Fruit fly (Drosophila melanogaster): Measurements from ENCODE around the gene Spn.

Gene Spn

dm6 chr3L:2554118-2554814 lies at the start of gene Spn:
TSS of gene Spn (minus strand) at chr3L:2554292.
- TF ChIP-seq Myc (optimal IDR thresholded peaks at IDR 0.05): no peak
- TF ChIP-seq h (optimal IDR thresholded peaks at IDR 0.05): no peak
- TF ChIP-seq psq (optimal IDR thresholded peaks at IDR 0.05): peak; percentile 74

DNA sequence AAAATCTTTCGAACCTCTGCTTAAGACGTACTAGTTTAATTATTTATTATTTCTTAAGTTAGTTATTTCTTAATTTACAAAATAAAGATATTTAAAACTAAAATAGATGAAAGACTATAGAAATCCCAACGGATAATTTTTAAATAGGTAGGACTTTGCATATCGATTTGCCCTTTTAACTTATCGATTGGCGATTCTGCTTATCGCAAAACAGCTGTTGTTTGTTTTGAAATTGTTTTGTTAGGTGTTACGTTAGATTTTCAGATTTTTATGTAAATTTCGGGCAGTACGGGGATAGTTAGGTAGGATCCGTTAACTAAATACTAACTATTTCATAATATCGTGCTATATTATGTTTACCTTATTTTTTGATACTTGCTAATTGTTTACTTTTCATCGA lies 46.1 kb upstream of the Spn start, which contains the start of gene CG16986:
Gene CG16986, plus strand, starts transcription at position 188 of the 400 bp plus-strand sequence.
- no peak for TF ChIP-seq h (optimal IDR thresholded peaks at IDR 0.05)
- TF ChIP-seq Sin3A (optimal IDR thresholded peaks at IDR 0.05): no peak
- TF ChIP-seq psq (optimal IDR thresholded peaks at IDR 0.05): no peak
- TF ChIP-seq Myc (optimal IDR thresholded peaks at IDR 0.05): no peak
- TF ChIP-seq ttk (optimal IDR thresholded peaks at IDR 0.05): no peak
- no peak for TF ChIP-seq insv (optimal IDR thresholded peaks at IDR 0.05)

DNA sequence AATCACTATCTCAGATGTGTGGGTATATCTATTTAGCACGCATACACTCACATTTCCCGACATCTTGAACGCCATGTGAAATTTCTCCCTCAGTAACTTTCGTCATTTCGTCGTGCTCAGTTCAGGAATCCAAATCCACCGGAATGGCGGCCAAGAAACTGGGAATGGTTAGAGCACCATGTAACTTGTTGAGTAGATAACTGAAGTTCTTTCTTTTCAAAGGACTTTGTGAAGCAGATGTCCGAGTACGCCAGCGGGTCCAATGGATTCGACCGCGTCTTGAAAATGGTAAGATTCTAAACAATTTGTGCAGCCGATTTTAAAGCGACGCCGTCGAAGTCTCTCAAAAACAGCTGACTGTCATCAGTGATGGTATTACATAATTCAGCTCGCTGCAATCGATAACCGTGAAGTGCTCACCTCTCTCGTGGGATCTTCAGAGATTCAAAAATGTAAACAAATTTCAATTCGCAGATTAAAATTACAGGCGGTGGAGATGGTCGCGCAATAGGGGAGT lies 45.2 kb upstream of the Spn start, which contains the start of the genes CG16985 and CG12182:
Gene CG16985, plus strand, starts transcription at position 84 of the 517 bp plus-strand sequence.
Gene CG12182, minus strand, starts transcription at position 366 of the 517 bp plus-strand sequence.
- TF ChIP-seq Sin3A (optimal IDR thresholded peaks at IDR 0.05) (no peak), h (optimal IDR thresholded peaks at IDR 0.05) (no peak), insv (optimal IDR thresholded peaks at IDR 0.05) (no peak), ttk (optimal IDR thresholded peaks at IDR 0.05) (no peak), psq (optimal IDR thresholded peaks at IDR 0.05) (no peak), Myc (optimal IDR thresholded peaks at IDR 0.05) (no peak)

dm6 chr3L:2595481-2595880 lies 41.4 kb upstream of the Spn start, which contains the start of gene CG16984:
TSS of gene CG16984 (plus strand) at chr3L:2595781.
- TF ChIP-seq Sin3A (optimal IDR thresholded peaks at IDR 0.05): no peak
- TF ChIP-seq ttk (optimal IDR thresholded peaks at IDR 0.05): no peak
- no peak for TF ChIP-seq insv (optimal IDR thresholded peaks at IDR 0.05)
- TF ChIP-seq Myc (optimal IDR thresholded peaks at IDR 0.05): no peak

- no peak for TF ChIP-seq Myc (optimal IDR thresholded peaks at IDR 0.05)
- TF ChIP-seq insv (optimal IDR thresholded peaks at IDR 0.05): no peak
- no peak for TF ChIP-seq h (optimal IDR thresholded peaks at IDR 0.05)
- no peak for TF ChIP-seq Sin3A (optimal IDR thresholded peaks at IDR 0.05)
- TF ChIP-seq ttk (optimal IDR thresholded peaks at IDR 0.05): no peak
- no peak for TF ChIP-seq psq (optimal IDR thresholded peaks at IDR 0.05)
Measured at dm6 chr3L:2590764-2591309, 36.7 kb upstream of the Spn start.

- TF ChIP-seq Myc (optimal IDR thresholded peaks at IDR 0.05) (no peak), psq (optimal IDR thresholded peaks at IDR 0.05) (no peak), insv (optimal IDR thresholded peaks at IDR 0.05) (no peak), Sin3A (optimal IDR thresholded peaks at IDR 0.05) (no peak), h (optimal IDR thresholded peaks at IDR 0.05) (no peak), ttk (optimal IDR thresholded peaks at IDR 0.05) (no peak)
Measured at dm6 chr3L:2589911-2590763, 36.0 kb upstream of the Spn start.

- peak; percentile 95 for TF ChIP-seq psq (optimal IDR thresholded peaks at IDR 0.05)
- TF ChIP-seq insv (optimal IDR thresholded peaks at IDR 0.05): no peak
- no peak for TF ChIP-seq h (optimal IDR thresholded peaks at IDR 0.05)
Measured at dm6 chr3L:2589167-2589910, 35.2 kb upstream of the Spn start, which contains the start of gene dos. TSS of gene dos (plus strand) at chr3L:2589414.

- TF ChIP-seq Myc (optimal IDR thresholded peaks at IDR 0.05): no peak
- TF ChIP-seq ttk (optimal IDR thresholded peaks at IDR 0.05): peak; percentile 75
- no peak for TF ChIP-seq psq (optimal IDR thresholded peaks at IDR 0.05)
- TF ChIP-seq insv (optimal IDR thresholded peaks at IDR 0.05): no peak
- no peak for TF ChIP-seq h (optimal IDR thresholded peaks at IDR 0.05)
- TF ChIP-seq Sin3A (optimal IDR thresholded peaks at IDR 0.05): no peak
Measured at dm6 chr3L:2588306-2588705, 34.2 kb upstream of the Spn start.

dm6 chr3L:2587562-2587918 lies 33.4 kb upstream of the Spn start:
- no peak for TF ChIP-seq psq (optimal IDR thresholded peaks at IDR 0.05)

DNA sequence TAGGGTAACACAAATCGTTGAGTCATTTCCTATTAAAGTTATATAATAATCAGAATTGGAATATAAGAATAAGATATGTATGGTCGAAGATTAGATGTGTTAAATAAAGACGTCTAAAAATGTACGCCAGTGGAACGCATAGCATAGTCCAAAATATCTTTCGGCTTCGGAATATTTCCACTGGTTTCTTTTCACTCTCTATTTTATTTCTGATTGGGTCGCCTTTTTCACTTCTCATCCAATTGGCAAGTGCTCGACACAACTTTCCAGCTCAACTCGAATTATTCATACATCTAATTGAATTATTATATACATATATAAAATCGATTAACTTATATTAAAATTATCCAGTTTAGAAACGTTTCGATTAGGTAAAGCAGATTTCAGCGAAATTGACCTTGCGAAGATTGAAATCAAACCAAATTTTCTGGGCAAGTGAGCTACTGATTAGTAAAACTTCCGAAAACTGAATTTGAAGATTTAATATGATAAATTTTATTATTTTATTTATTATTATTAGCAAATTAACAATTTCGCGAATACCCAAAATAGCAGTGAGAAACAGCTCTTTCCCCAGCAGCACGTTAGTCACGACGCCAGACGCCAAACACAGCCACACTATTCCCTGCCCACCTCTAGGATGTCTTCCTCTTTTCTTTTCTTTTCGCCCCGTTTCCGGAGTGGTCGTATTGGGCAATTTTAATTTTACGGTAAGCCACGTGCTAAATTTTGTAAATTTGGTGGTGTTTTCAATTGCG lies 32.9 kb upstream of the Spn start, which contains the start of gene RpL8:
Gene RpL8, plus strand, starts transcription at position 653 of the 758 bp plus-strand sequence.
- TF ChIP-seq insv (optimal IDR thresholded peaks at IDR 0.05) (no peak), ttk (optimal IDR thresholded peaks at IDR 0.05) (no peak), Myc (optimal IDR thresholded peaks at IDR 0.05) (no peak), h (optimal IDR thresholded peaks at IDR 0.05) (no peak), Sin3A (optimal IDR thresholded peaks at IDR 0.05) (no peak), psq (optimal IDR thresholded peaks at IDR 0.05) (no peak)

All from Kc167 (cell line).